Worm (Caenorhabditis elegans) whole organism, early embryonic: ENCODE data around the gene Y62H9A.2.

Experiments
- ama-1 ChIP-seq: fragments of 150-350 bp; optimal IDR thresholded peaks from 2 replicates; lab custom pipeline; 2014
- hnd-1 ChIP-seq: sonication (generic microtip); optimal IDR thresholded peaks from 2 replicates; lab custom pipeline; 2016; ENCODE audit warnings: missing genetic modification characterization, missing compliant biosample characterization

- TF ChIP-seq ama-1 (lab: Kevin White, UChicago) (no peak), hnd-1 (tag; lab: Kevin White, UChicago) (no peak)
Observed at ce11 chrX:11902661-11903060, 24.7 kb upstream of the Y62H9A.2 start, which contains the start of gene Y62H9A.10.
